Fruit fly (Drosophila melanogaster) whole organism, pupa: ENCODE results near the gene Frl.

Experiments
- CG10348 ChIP-seq: fragments of 200-800 bp; sonication (Bioruptor generic); IDR thresholded peaks from 2 replicates; pipeline ENCODE4 v1.3.6; 2022; ENCODE audit warnings: missing biosample characterization, missing genetic modification characterization
- CG12605 ChIP-seq: fragments of 200-800 bp; sonication (Bioruptor generic); IDR thresholded peaks from 2 replicates; pipeline ENCODE4 v1.3.6; 2022; ENCODE audit warnings: missing biosample characterization, missing genetic modification characterization
- CG13204 ChIP-seq: fragments of 200-800 bp; sonication (Bioruptor generic); optimal IDR thresholded peaks from 2 replicates; lab custom pipeline; 2018; ENCODE audit warnings: missing biosample characterization, mild to moderate bottlenecking, missing genetic modification characterization, moderate library complexity
- CG14655 ChIP-seq: fragments of 200-800 bp; sonication (Bioruptor generic); optimal IDR thresholded peaks from 3 replicates; lab custom pipeline; 2017; ENCODE audit warnings: mild to moderate bottlenecking, missing biosample characterization, missing genetic modification reagents, missing genetic modification characterization
- CG15710 ChIP-seq: fragments of 200-800 bp; sonication (Bioruptor generic); optimal IDR thresholded peaks from 2 replicates; lab custom pipeline; 2018; ENCODE audit warnings: missing biosample characterization, mild to moderate bottlenecking, missing genetic modification characterization, moderate library complexity
- CG17806 ChIP-seq: fragments of 200-800 bp; sonication (Bioruptor generic); optimal IDR thresholded peaks from 2 replicates; lab custom pipeline; 2018; ENCODE audit warnings: missing biosample characterization, mild to moderate bottlenecking, missing genetic modification characterization, moderate library complexity
- CG32121 ChIP-seq: fragments of 200-800 bp; sonication (Bioruptor generic); IDR thresholded peaks from 2 replicates; pipeline ENCODE4 v1.3.6; 2022; ENCODE audit warnings: missing biosample characterization, missing genetic modification characterization
- CG34367 ChIP-seq: fragments of 200-800 bp; sonication (Bioruptor generic); optimal IDR thresholded peaks from 2 replicates; lab custom pipeline; 2018; ENCODE audit warnings: missing biosample characterization, mild to moderate bottlenecking, missing genetic modification characterization
- CG4496 ChIP-seq: fragments of 200-800 bp; sonication (Bioruptor generic); IDR thresholded peaks from 3 replicates; pipeline ENCODE4 v1.3.6; 2022; ENCODE audit warnings: missing biosample characterization, missing genetic modification characterization
- CG8159 ChIP-seq: fragments of 200-800 bp; sonication (Bioruptor generic); optimal IDR thresholded peaks from 3 replicates; lab custom pipeline; 2018; ENCODE audit warnings: missing biosample characterization, mild to moderate bottlenecking, missing genetic modification characterization, moderate library complexity
- CG8301 ChIP-seq: fragments of 200-800 bp; sonication (Bioruptor generic); optimal IDR thresholded peaks from 2 replicates; lab custom pipeline; 2018; ENCODE audit warnings: missing biosample characterization, mild to moderate bottlenecking, missing genetic modification characterization
- CG9948 ChIP-seq: fragments of 200-800 bp; sonication (Bioruptor generic); optimal IDR thresholded peaks from 2 replicates; lab custom pipeline; 2018; ENCODE audit warnings: missing biosample characterization, mild to moderate bottlenecking, missing genetic modification characterization, moderate library complexity
- D1 ChIP-seq: fragments of 200-800 bp; sonication (Bioruptor generic); optimal IDR thresholded peaks from 2 replicates; lab custom pipeline; 2018; ENCODE audit warnings: missing biosample characterization, mild to moderate bottlenecking, missing genetic modification characterization, moderate library complexity
- EcR ChIP-seq: fragments of 200-800 bp; sonication (Bioruptor generic); optimal IDR thresholded peaks from 3 replicates; lab custom pipeline; 2019; ENCODE audit warnings: missing biosample characterization, missing genetic modification characterization, mild to moderate bottlenecking, moderate library complexity, missing genetic modification reagents
- Ets98B ChIP-seq: fragments of 200-800 bp; sonication (Bioruptor generic); IDR thresholded peaks from 2 replicates; pipeline ENCODE4 v1.3.6; 2022; ENCODE audit warnings: missing biosample characterization, missing genetic modification characterization
- Pif1A ChIP-seq: fragments of 200-800 bp; sonication (Bioruptor generic); optimal IDR thresholded peaks from 3 replicates; lab custom pipeline; 2016; ENCODE audit warnings: missing biosample characterization, missing genetic modification characterization
- Pif1B ChIP-seq: fragments of 200-800 bp; sonication (Bioruptor generic); optimal IDR thresholded peaks from 3 replicates; lab custom pipeline; 2016; ENCODE audit warnings: missing biosample characterization, missing genetic modification characterization
- Snoo ChIP-seq: fragments of 200-800 bp; sonication (Bioruptor generic); optimal IDR thresholded peaks from 3 replicates; lab custom pipeline; 2017; ENCODE audit warnings: missing biosample characterization, mild to moderate bottlenecking, missing genetic modification characterization, inconsistent platforms
- fd96Ca ChIP-seq: fragments of 200-800 bp; sonication (Bioruptor generic); IDR thresholded peaks from 3 replicates; pipeline ENCODE4 v1.3.6; 2022; ENCODE audit warnings: missing biosample characterization, missing genetic modification characterization
- gl ChIP-seq: fragments of 200-800 bp; sonication (Bioruptor generic); optimal IDR thresholded peaks from 2 replicates; lab custom pipeline; 2018; ENCODE audit warnings: missing biosample characterization, mild to moderate bottlenecking, missing genetic modification characterization
- rn ChIP-seq: fragments of 200-800 bp; sonication (Bioruptor generic); IDR thresholded peaks from 2 replicates; pipeline ENCODE4 v1.3.6; 2022; ENCODE audit warnings: missing biosample characterization, missing genetic modification characterization

Frl gene

dm6 chr3L:14005627-14006287, 47.3 kb upstream of the Frl start:
- TF ChIP-seq rn (GFP tag; lab: Robert Waterston, UW) (no peak), CG4496 (GFP tag; lab: Robert Waterston, UW) (peak; percentile 19; the same call in 1 of the 3 replicates)
- TF ChIP-seq, all 21 proteins: peak for 1

- TF ChIP-seq CG12605 (GFP tag; lab: Robert Waterston, UW) (0 out of 2 replicates have a peak, but pooled peaks have one; percentile 8), Ets98B (peak; percentile 15), CG4496 (GFP tag; lab: Robert Waterston, UW) (no peak; the same call in 2 of the 3 replicates)
Observed at dm6 chr3L:14006704-14007126, 46.3 kb upstream of the Frl start.

- TF ChIP-seq Ets98B (no peak), gl (no peak), fd96Ca (no peak), CG14655 (GFP tag; lab: Kevin White, UChicago) (no peak), CG12605 (GFP tag; lab: Robert Waterston, UW) (no peak), CG8159 (tag; lab: Kevin White, UChicago) (no peak), Pif1A (GFP tag; lab: Kevin White, UChicago) (no peak), EcR (no peak), D1 (no peak), CG9948 (no peak), CG15710 (no peak)
- TF ChIP-seq, all 21 proteins: peak for 0
Observed at dm6 chr3L:14025736-14026135, 27.3 kb upstream of the Frl start.

dm6 chr3L:14027549-14027948, 25.5 kb upstream of the Frl start:
- TF ChIP-seq CG15710 (no peak), CG8301 (tag; lab: Kevin White, UChicago) (no peak), Pif1B (GFP tag; lab: Kevin White, UChicago) (no peak), fd96Ca (no peak), CG14655 (GFP tag; lab: Kevin White, UChicago) (no peak), rn (GFP tag; lab: Robert Waterston, UW) (no peak), CG17806 (tag; lab: Kevin White, UChicago) (no peak), CG13204 (GFP tag; lab: Kevin White, UChicago) (no peak), Snoo (tag; lab: Kevin White, UChicago) (no peak), gl (no peak)
- TF ChIP-seq, all 21 proteins: peak for 0

- TF ChIP-seq CG17806 (tag; lab: Kevin White, UChicago) (no peak), CG14655 (GFP tag; lab: Kevin White, UChicago) (no peak), Pif1B (GFP tag; lab: Kevin White, UChicago) (no peak), CG9948 (no peak), CG8301 (tag; lab: Kevin White, UChicago) (no peak), D1 (no peak), fd96Ca (no peak; the same call in 2 of the 3 replicates), Snoo (tag; lab: Kevin White, UChicago) (no peak), Pif1A (GFP tag; lab: Kevin White, UChicago) (no peak), CG4496 (GFP tag; lab: Robert Waterston, UW) (peak; percentile 77), CG34367 (tag; lab: Kevin White, UChicago) (no peak), CG15710 (no peak), CG10348 (no peak), Ets98B (0 out of 2 replicates have a peak, but pooled peaks have one; percentile 64), CG8159 (tag; lab: Kevin White, UChicago) (no peak), gl (peak; percentile 40), rn (GFP tag; lab: Robert Waterston, UW) (no peak), CG32121 (GFP tag; lab: Robert Waterston, UW) (peak; percentile 49; the same call in 1 of the 2 replicates), CG12605 (GFP tag; lab: Robert Waterston, UW) (peak; percentile 66)
- TF ChIP-seq, all 21 proteins: peak for 5
Observed at dm6 chr3L:14028485-14029384, 24.3 kb upstream of the Frl start, which contains the start of gene Ptip. Ptip (minus strand) TSS chr3L:14029121.

dm6 chr3L:14031171-14032126, 21.6 kb upstream of the Frl start, which contains the start of the genes CG6650 and endos:
CG6650 (plus strand) TSS chr3L:14031450.
endos (minus strand) TSS chr3L:14031706.
- TF ChIP-seq CG8159 (tag; lab: Kevin White, UChicago): peak; percentile 21
- TF ChIP-seq Pif1A (GFP tag; lab: Kevin White, UChicago): no peak
- no peak for TF ChIP-seq Pif1B (GFP tag; lab: Kevin White, UChicago)
- peak; percentile 5 for TF ChIP-seq CG17806 (tag; lab: Kevin White, UChicago)
- TF ChIP-seq Ets98B: 0 out of 2 replicates have a peak, but pooled peaks have one; percentile 5
- TF ChIP-seq CG34367 (tag; lab: Kevin White, UChicago): no peak
- TF ChIP-seq CG15710: peak; percentile 40
- TF ChIP-seq fd96Ca: no peak
- no peak for TF ChIP-seq rn (GFP tag; lab: Robert Waterston, UW)
- peak; percentile 20 for TF ChIP-seq CG14655 (GFP tag; lab: Kevin White, UChicago)
- TF ChIP-seq CG13204 (GFP tag; lab: Kevin White, UChicago): peak; percentile 25
- peak; percentile 47 for TF ChIP-seq CG8301 (tag; lab: Kevin White, UChicago)
- no peak for TF ChIP-seq D1
- TF ChIP-seq CG9948: peak; percentile 4
- peak; percentile 51; the same call in 1 of the 3 replicates for TF ChIP-seq CG4496 (GFP tag; lab: Robert Waterston, UW)
- peak; percentile 38; the same call in 1 of the 2 replicates for TF ChIP-seq CG32121 (GFP tag; lab: Robert Waterston, UW)
- peak; percentile 5 for TF ChIP-seq Snoo (tag; lab: Kevin White, UChicago)
- TF ChIP-seq CG12605 (GFP tag; lab: Robert Waterston, UW): no peak
- no peak for TF ChIP-seq CG10348
- TF ChIP-seq EcR: no peak
- peak; percentile 18 for TF ChIP-seq gl
- TF ChIP-seq, all 21 proteins: peak for 12
